Fruit fly (Drosophila melanogaster) Kc167 (cell line): ENCODE data around the gene CG33230.

Experiments
- Sin3A ChIP-seq: fragments of >200 bp; optimal IDR thresholded peaks from 2 replicates; lab custom pipeline; 2018; ENCODE audit warnings: missing external identifiers
- psq ChIP-seq: fragments of >200 bp; optimal IDR thresholded peaks from 2 replicates; lab custom pipeline; 2017; ENCODE audit warnings: missing external identifiers

DNA sequence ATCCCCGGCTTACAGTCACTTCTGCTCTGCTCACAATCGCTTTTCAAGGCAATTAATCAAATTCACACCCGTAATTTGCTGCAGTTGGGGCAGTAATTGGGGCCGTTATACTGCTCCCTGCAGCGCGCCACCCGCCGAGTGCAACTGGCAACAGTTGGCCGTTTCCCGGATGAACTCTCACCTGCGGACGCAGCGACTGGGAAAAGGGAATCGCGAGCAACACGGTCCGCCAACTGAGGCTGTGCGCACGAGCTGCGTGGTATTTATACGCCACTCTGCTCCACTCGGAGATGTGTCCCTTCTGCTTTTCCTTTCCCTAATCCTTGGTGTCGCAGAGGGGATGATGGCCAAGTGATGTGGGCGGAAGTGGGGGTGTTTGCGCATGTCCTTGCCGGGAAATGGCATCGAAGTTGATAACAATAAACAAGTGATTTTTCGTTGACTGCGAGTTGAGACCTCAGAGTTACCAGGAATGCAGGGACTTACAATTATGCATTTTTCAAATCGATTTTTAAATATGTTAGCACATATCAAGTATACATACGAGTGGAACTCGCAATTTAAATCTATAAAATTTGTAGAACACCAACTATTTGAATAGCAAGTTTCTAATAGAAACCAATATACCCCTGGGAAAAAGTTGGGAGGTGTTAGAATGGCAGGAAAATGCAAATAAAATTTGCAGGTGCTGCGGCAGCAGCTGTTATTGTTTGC, 11.0 kb downstream of the CG33230 start, which contains the start of gene GC:
- TF ChIP-seq psq (lab: Kevin White, UChicago) (no peak), Sin3A (no peak)
